Fruit fly (Drosophila melanogaster): ENCODE measurements around the gene jub.

jub gene

dm6 chrX:13845728-13846127, 15.6 kb upstream of the jub start, which contains the start of gene AMPdeam (continued):
- TF ChIP-seq ind (GFP tag; optimal IDR thresholded peaks at IDR 0.05) (peak; percentile 16), crp (GFP tag; optimal IDR thresholded peaks at IDR 0.05) (no peak), Oaz (GFP tag; IDR thresholded peaks at IDR 0.05) (no peak), her (GFP tag; optimal IDR thresholded peaks at IDR 0.05) (no peak), CG43689 (GFP tag; IDR thresholded peaks at IDR 0.05) (no peak), Fer1 (GFP tag; optimal IDR thresholded peaks at IDR 0.05) (no peak), ranshi (GFP tag; IDR thresholded peaks at IDR 0.05) (0 out of 2 replicates have a peak, but pooled peaks have one; percentile 17), Xbp1 (GFP tag; optimal IDR thresholded peaks at IDR 0.05) (peak; percentile 18), CG34224 (GFP tag; IDR thresholded peaks at IDR 0.05; ENCODE audit: partially characterized antibody) (no peak), PHDP (tag; optimal IDR thresholded peaks at IDR 0.05) (no peak), ssp (GFP tag; IDR thresholded peaks at IDR 0.05) (no peak), CG3407 (GFP tag; optimal IDR thresholded peaks at IDR 0.05) (no peak), Lhr (GFP tag; optimal IDR thresholded peaks at IDR 0.05) (peak; percentile 84), CG12299 (tag; optimal IDR thresholded peaks at IDR 0.05) (peak; percentile 13), disco-r (GFP tag; optimal IDR thresholded peaks at IDR 0.05) (no peak), CG11398 (GFP tag; optimal IDR thresholded peaks at IDR 0.05) (no peak), CG13624 (GFP tag; optimal IDR thresholded peaks at IDR 0.05) (peak; percentile 57), CG1647 (GFP tag; optimal IDR thresholded peaks at IDR 0.05) (peak; percentile 9), NC2β (GFP tag; optimal IDR thresholded peaks at IDR 0.05) (no peak), CG18764 (GFP tag; optimal IDR thresholded peaks at IDR 0.05) (no peak), CG4707 (GFP tag; optimal IDR thresholded peaks at IDR 0.05) (no peak), lbe (GFP tag; optimal IDR thresholded peaks at IDR 0.05) (peak; percentile 65), run (tag; optimal IDR thresholded peaks at IDR 0.05) (no peak), Ets65A (GFP tag) (peak; percentile 66), grau (tag; optimal IDR thresholded peaks at IDR 0.05) (no peak), CG11504 (tag; optimal IDR thresholded peaks at IDR 0.05) (peak; percentile 49), gsb-n (tag; optimal IDR thresholded peaks at IDR 0.05) (no peak), CG12219 (GFP tag; optimal IDR thresholded peaks at IDR 0.05) (no peak), CG17186 (GFP tag; optimal IDR thresholded peaks at IDR 0.05) (no peak), Dp (GFP tag; optimal IDR thresholded peaks at IDR 0.05) (peak; percentile 91), pho (GFP tag; optimal IDR thresholded peaks at IDR 0.05) (peak; percentile 9), ttk (GFP tag; IDR thresholded peaks at IDR 0.05) (no peak), CG30431 (GFP tag; optimal IDR thresholded peaks at IDR 0.05) (no peak)

DNA sequence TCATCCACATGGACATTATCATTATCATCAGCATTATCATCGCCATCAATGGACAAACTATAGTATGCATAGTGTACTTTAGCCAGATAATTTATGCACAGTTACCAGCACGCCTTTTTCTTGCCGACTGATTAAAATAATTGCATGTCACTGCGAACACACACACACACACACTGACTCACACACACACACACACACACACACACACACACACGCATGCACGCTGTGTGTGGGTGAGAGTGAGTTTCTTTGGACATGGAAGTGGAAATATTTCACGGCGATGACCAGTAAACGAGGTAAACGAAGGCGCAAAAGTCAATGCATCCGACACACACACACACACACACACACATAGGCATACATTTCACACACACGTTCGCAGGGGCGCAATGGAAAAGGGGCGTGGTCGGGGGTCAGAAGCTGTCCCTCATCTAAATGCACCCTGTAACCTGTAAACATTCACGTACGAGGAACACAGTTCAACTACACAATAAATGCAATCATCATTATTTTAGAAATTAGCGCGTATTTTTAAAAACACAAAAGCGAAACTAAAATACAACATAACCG, 14.3 kb upstream of the jub start:
- TF ChIP-seq Hand (GFP tag; optimal IDR thresholded peaks at IDR 0.05) = no peak
- TF ChIP-seq Dfd (GFP tag; optimal IDR thresholded peaks at IDR 0.05) = peak in 1 of 2 experiments; percentile 35
- no peak for TF ChIP-seq corto (GFP tag; optimal IDR thresholded peaks at IDR 0.05)
- peak; percentile 38 for TF ChIP-seq cg (GFP tag; optimal IDR thresholded peaks at IDR 0.05)
- TF ChIP-seq CG11504 (tag; optimal IDR thresholded peaks at IDR 0.05) = no peak
- peak; percentile 32 for TF ChIP-seq Ets65A (GFP tag)

- TF ChIP-seq sob (GFP tag; IDR thresholded peaks at IDR 0.05) (0 out of 2 replicates have a peak, but pooled peaks have one; percentile 20), CG12942 (GFP tag; optimal IDR thresholded peaks at IDR 0.05) (no peak), CG6854 (GFP tag; optimal IDR thresholded peaks at IDR 0.05) (no peak)
These were observed 13.4 kb upstream of the jub start for dm6 chrX:13843487-13843886.

All from whole organism, embryonic.